Worm (Caenorhabditis elegans): ENCODE results near the gene Y6D1A.2.

- TF ChIP-seq med-1 (GFP tag; optimal IDR thresholded peaks at IDR 0.05; ENCODE audit: insufficient read depth): no peak
- no peak for TF ChIP-seq flt-1 (GFP tag; IDR thresholded peaks at IDR 0.05)
- no peak for TF ChIP-seq ref-1 (GFP tag; conservative IDR thresholded peaks at IDR 0.05)
- TF ChIP-seq T22C8.4 (GFP tag; IDR thresholded peaks at IDR 0.05): no peak
- TF ChIP-seq ztf-29 (GFP tag; IDR thresholded peaks at IDR 0.05): no peak
- TF ChIP-seq tab-1 (GFP tag; IDR thresholded peaks at IDR 0.05): no peak
- no peak for TF ChIP-seq klf-2 (GFP tag; conservative IDR thresholded peaks at IDR 0.05)
- TF ChIP-seq ztf-23 (GFP tag; IDR thresholded peaks at IDR 0.05): no peak
- TF ChIP-seq cog-1 (tag; optimal IDR thresholded peaks at IDR 0.05): no peak
These were observed 22.6 kb upstream of the Y6D1A.2 start, which contains the start of gene T27D12.1 for ce11 chrII:11842317-11842716.

Data from whole organism, midembryonic.